Fruit fly (Drosophila melanogaster) whole organism, embryonic: ENCODE results near the gene PLCXD.

Source experiments
- Awh ChIP-seq: fragments of 200-800 bp; sonication (Bioruptor generic); IDR thresholded peaks from 2 replicates; pipeline ENCODE4, ENCODE4 v1.3.6; 2022; ENCODE audit warnings: missing biosample characterization, missing genetic modification characterization
- Bteb2 ChIP-seq: fragments of 200-800 bp; sonication (Bioruptor generic); optimal IDR thresholded peaks from 2 replicates; lab custom pipeline; 2016; ENCODE audit warnings: missing biosample characterization, missing genetic modification characterization
- CG10366 ChIP-seq: fragments of 200-800 bp; sonication (Bioruptor generic); IDR thresholded peaks from 2 replicates; pipeline ENCODE4 v1.3.6; 2022; ENCODE audit warnings: missing biosample characterization, missing genetic modification characterization
- CG10959 ChIP-seq: fragments of 200-800 bp; sonication (Bioruptor generic); IDR thresholded peaks from 2 replicates; pipeline ENCODE4 v1.3.6; 2022; ENCODE audit warnings: missing biosample characterization, missing genetic modification characterization
- CG10979 ChIP-seq: fragments of 200-800 bp; sonication (Bioruptor generic); optimal IDR thresholded peaks from 2 replicates; lab custom pipeline; 2018; ENCODE audit warnings: missing biosample characterization, mild to moderate bottlenecking, missing genetic modification characterization, moderate library complexity
- CG12155 ChIP-seq: fragments of 200-800 bp; sonication (Bioruptor generic); optimal IDR thresholded peaks from 3 replicates; lab custom pipeline; 2016; ENCODE audit warnings: missing biosample characterization, missing genetic modification characterization
- CG12236 ChIP-seq: fragments of 200-800 bp; sonication (Bioruptor generic); optimal IDR thresholded peaks from 2 replicates; lab custom pipeline; 2016; ENCODE audit warnings: missing biosample characterization, missing genetic modification characterization
- CG12744 ChIP-seq: fragments of 200-800 bp; sonication (Bioruptor generic); optimal IDR thresholded peaks from 2 replicates; lab custom pipeline; 2016; ENCODE audit warnings: missing biosample characterization, missing genetic modification characterization
- CG14965 ChIP-seq: fragments of 200-800 bp; sonication (Bioruptor generic); optimal IDR thresholded peaks from 2 replicates; lab custom pipeline; 2016; ENCODE audit warnings: missing biosample characterization, missing genetic modification characterization, borderline replicate concordance
- CG17186 ChIP-seq: fragments of 200-800 bp; sonication (Bioruptor generic); optimal IDR thresholded peaks from 3 replicates; lab custom pipeline; 2017; ENCODE audit warnings: missing biosample characterization, missing genetic modification reagents, missing genetic modification characterization
- CG31224 ChIP-seq: fragments of 200-800 bp; sonication (Bioruptor generic); IDR thresholded peaks from 2 replicates; pipeline ENCODE4 v1.3.6; 2022; ENCODE audit warnings: missing biosample characterization, missing genetic modification characterization
- CG31441 ChIP-seq: fragments of 200-800 bp; sonication (Bioruptor generic); IDR thresholded peaks from 2 replicates; pipeline ENCODE4 v1.3.6; 2022; ENCODE audit warnings: missing biosample characterization, missing genetic modification characterization
- CG33557 ChIP-seq: fragments of 200-800 bp; sonication (Bioruptor generic); optimal IDR thresholded peaks from 2 replicates; lab custom pipeline; 2019; ENCODE audit warnings: missing biosample characterization, mild to moderate bottlenecking, missing genetic modification characterization, moderate library complexity
- CG3407 ChIP-seq: fragments of 200-800 bp; sonication (Bioruptor generic); optimal IDR thresholded peaks from 2 replicates; lab custom pipeline; 2018; ENCODE audit warnings: missing biosample characterization, mild to moderate bottlenecking, missing genetic modification characterization
- CG4730 ChIP-seq: fragments of 200-800 bp; sonication (Bioruptor generic); IDR thresholded peaks from 2 replicates; pipeline ENCODE4 v1.3.6; 2022; ENCODE audit warnings: missing biosample characterization, missing genetic modification characterization
- CG7357 ChIP-seq: fragments of 200-800 bp; sonication (Bioruptor generic); IDR thresholded peaks from 3 replicates; pipeline ENCODE4 v1.3.6; 2022; ENCODE audit warnings: missing biosample characterization, missing genetic modification characterization
- CG7839 ChIP-seq: fragments of 200-800 bp; sonication (Bioruptor generic); optimal IDR thresholded peaks from 3 replicates; lab custom pipeline; 2018; ENCODE audit warnings: missing biosample characterization, mild to moderate bottlenecking, missing genetic modification characterization, moderate library complexity
- CG7928 ChIP-seq: fragments of 200-800 bp; sonication (Bioruptor generic); optimal IDR thresholded peaks from 2 replicates; lab custom pipeline; 2017; ENCODE audit warnings: missing biosample characterization, mild to moderate bottlenecking, missing genetic modification characterization
- CG9727 ChIP-seq: fragments of 200-800 bp; sonication (Bioruptor generic); optimal IDR thresholded peaks from 3 replicates; lab custom pipeline; 2017; ENCODE audit warnings: missing biosample characterization, mild to moderate bottlenecking, missing genetic modification characterization
- Chrac-16 ChIP-seq: fragments of 200-800 bp; sonication (Bioruptor generic); optimal IDR thresholded peaks from 3 replicates; lab custom pipeline; 2016; ENCODE audit warnings: missing biosample characterization, missing genetic modification characterization
- CrebB ChIP-seq: fragments of 200-800 bp; sonication (Bioruptor generic); optimal IDR thresholded peaks from 3 replicates; lab custom pipeline; 2018; ENCODE audit warnings: missing biosample characterization, mild to moderate bottlenecking, missing genetic modification characterization
- Dip3 ChIP-seq: fragments of 200-800 bp; sonication (Bioruptor generic); optimal IDR thresholded peaks from 3 replicates; lab custom pipeline; 2016; ENCODE audit warnings: missing biosample characterization, missing genetic modification characterization
- E2f2 ChIP-seq: fragments of 200-800 bp; sonication (Bioruptor generic); IDR thresholded peaks from 2 replicates; pipeline ENCODE4 v1.3.6; 2022; ENCODE audit warnings: missing biosample characterization, missing genetic modification characterization
- ERR ChIP-seq: fragments of 200-800 bp; sonication (Bioruptor generic); optimal IDR thresholded peaks from 2 replicates; lab custom pipeline; 2016; ENCODE audit warnings: missing biosample characterization, missing genetic modification characterization
- Fer1 ChIP-seq: fragments of 200-800 bp; sonication (Bioruptor generic); optimal IDR thresholded peaks from 2 replicates; lab custom pipeline; 2017; ENCODE audit warnings: missing biosample characterization, mild to moderate bottlenecking, missing genetic modification characterization
- HmgZ ChIP-seq: fragments of 200-800 bp; sonication (Bioruptor generic); optimal IDR thresholded peaks from 2 replicates; lab custom pipeline; 2018; ENCODE audit warnings: missing biosample characterization, mild to moderate bottlenecking, missing genetic modification characterization
- Kr ChIP-seq: fragments of 200-800 bp; sonication (Bioruptor generic); optimal IDR thresholded peaks from 2 replicates; lab custom pipeline; 2017; ENCODE audit warnings: missing biosample characterization, mild to moderate bottlenecking, missing genetic modification characterization
- Med ChIP-seq: fragments of 200-800 bp; sonication (Bioruptor generic); peaks from one replicate; lab custom pipeline; 2016; ENCODE audit warnings: missing biosample characterization, missing genetic modification characterization, mild to moderate bottlenecking, inconsistent platforms, moderate library complexity
- PHDP ChIP-seq: fragments of 200-800 bp; sonication (Bioruptor generic); optimal IDR thresholded peaks from 3 replicates; lab custom pipeline; 2018; ENCODE audit warnings: missing biosample characterization, mild to moderate bottlenecking, missing genetic modification characterization, moderate library complexity
- Side ChIP-seq: fragments of 200-800 bp; sonication (Bioruptor generic); optimal IDR thresholded peaks from 2 replicates; lab custom pipeline; 2016; ENCODE audit warnings: missing biosample characterization, missing genetic modification characterization
- Sox100B ChIP-seq: fragments of 200-800 bp; sonication (Bioruptor generic); optimal IDR thresholded peaks from 3 replicates; lab custom pipeline; 2018; ENCODE audit warnings: missing biosample characterization, mild to moderate bottlenecking, missing genetic modification characterization
- Xrp1 ChIP-seq: fragments of 200-800 bp; sonication (Bioruptor generic); IDR thresholded peaks from 2 replicates; pipeline ENCODE4 v1.3.6; 2022; ENCODE audit warnings: missing biosample characterization, missing genetic modification characterization
- YL-1 ChIP-seq: fragments of 200-800 bp; sonication (Bioruptor generic); optimal IDR thresholded peaks from 3 replicates; lab custom pipeline; 2017; ENCODE audit warnings: missing biosample characterization, mild to moderate bottlenecking, missing genetic modification characterization
- amos ChIP-seq: fragments of 200-800 bp; sonication (Bioruptor generic); IDR thresholded peaks from 2 replicates; pipeline ENCODE4 v1.3.6; 2022; ENCODE audit warnings: missing biosample characterization, missing genetic modification characterization; ENCODE audit not compliant: partially characterized antibody
- aop ChIP-seq: fragments of 200-800 bp; sonication (Bioruptor generic); IDR thresholded peaks from 2 replicates; pipeline ENCODE4 v1.3.6; 2022; ENCODE audit warnings: missing biosample characterization, missing genetic modification characterization
- bcd ChIP-seq: fragments of 200-800 bp; sonication (Bioruptor generic); optimal IDR thresholded peaks from 2 replicates; lab custom pipeline; 2017; ENCODE audit warnings: missing biosample characterization, mild to moderate bottlenecking, missing genetic modification characterization
- bowl ChIP-seq: fragments of 200-800 bp; sonication (Bioruptor generic); IDR thresholded peaks from 2 replicates; pipeline ENCODE4 v1.3.6; 2022; ENCODE audit warnings: missing biosample characterization, missing genetic modification characterization
- dan ChIP-seq: fragments of 200-800 bp; sonication (Bioruptor generic); IDR thresholded peaks from 2 replicates; pipeline ENCODE4 v1.3.6; 2022; ENCODE audit warnings: missing biosample characterization, missing genetic modification characterization
- ftz-f1 ChIP-seq: fragments of 200-800 bp; sonication (Bioruptor generic); optimal IDR thresholded peaks from 2 replicates; lab custom pipeline; 2016; ENCODE audit warnings: missing biosample characterization, missing genetic modification characterization
- gcm2 ChIP-seq: fragments of 200-800 bp; sonication (Bioruptor generic); optimal IDR thresholded peaks from 2 replicates; lab custom pipeline; 2016; ENCODE audit warnings: missing biosample characterization, missing genetic modification characterization
- gfzf ChIP-seq: fragments of 200-800 bp; sonication (Bioruptor generic); optimal IDR thresholded peaks from 2 replicates; lab custom pipeline; 2016; ENCODE audit warnings: missing biosample characterization, mild to moderate bottlenecking, missing genetic modification characterization, moderate library complexity
- kay ChIP-seq: fragments of 200-800 bp; sonication (Bioruptor generic); optimal IDR thresholded peaks from 2 replicates; lab custom pipeline; 2016; ENCODE audit warnings: missing biosample characterization, missing genetic modification characterization
- klu ChIP-seq: fragments of 200-800 bp; sonication (Bioruptor generic); IDR thresholded peaks from 2 replicates; pipeline ENCODE4 v1.3.6; 2022; ENCODE audit warnings: missing biosample characterization, missing genetic modification characterization
- pho ChIP-seq: fragments of 200-800 bp; sonication (Bioruptor generic); optimal IDR thresholded peaks from 2 replicates; lab custom pipeline; 2016; ENCODE audit warnings: missing biosample characterization, missing genetic modification characterization
- pita ChIP-seq: fragments of 200-800 bp; sonication (Bioruptor generic); optimal IDR thresholded peaks from 2 replicates; lab custom pipeline; 2017; ENCODE audit warnings: missing biosample characterization, mild to moderate bottlenecking, missing genetic modification characterization
- salm ChIP-seq: fragments of 200-800 bp; sonication (Bioruptor generic); optimal IDR thresholded peaks from 2 replicates; lab custom pipeline; 2018; ENCODE audit warnings: missing biosample characterization, mild to moderate bottlenecking, missing genetic modification characterization
- schlank ChIP-seq: fragments of 200-800 bp; sonication (Bioruptor generic); optimal IDR thresholded peaks from 2 replicates; lab custom pipeline; 2018; ENCODE audit warnings: missing biosample characterization, mild to moderate bottlenecking, missing genetic modification characterization
- scrt ChIP-seq: fragments of 200-800 bp; sonication (Bioruptor generic); optimal IDR thresholded peaks from 2 replicates; lab custom pipeline; 2018; ENCODE audit warnings: missing biosample characterization, mild to moderate bottlenecking, missing genetic modification characterization, moderate library complexity
- slbo ChIP-seq: fragments of 200-800 bp; sonication (Bioruptor generic); IDR thresholded peaks from 2 replicates; pipeline ENCODE4 v1.3.6; 2022; ENCODE audit warnings: missing biosample characterization, missing genetic modification characterization
- ssp ChIP-seq: fragments of 200-800 bp; sonication (Bioruptor generic); IDR thresholded peaks from 2 replicates; pipeline ENCODE4 v1.3.6; 2022; ENCODE audit warnings: missing biosample characterization, missing genetic modification characterization
- unpg ChIP-seq: fragments of 200-800 bp; sonication (Bioruptor generic); optimal IDR thresholded peaks from 3 replicates; lab custom pipeline; 2018; ENCODE audit warnings: missing biosample characterization, mild to moderate bottlenecking, missing genetic modification characterization, moderate library complexity

Gene PLCXD

DNA sequence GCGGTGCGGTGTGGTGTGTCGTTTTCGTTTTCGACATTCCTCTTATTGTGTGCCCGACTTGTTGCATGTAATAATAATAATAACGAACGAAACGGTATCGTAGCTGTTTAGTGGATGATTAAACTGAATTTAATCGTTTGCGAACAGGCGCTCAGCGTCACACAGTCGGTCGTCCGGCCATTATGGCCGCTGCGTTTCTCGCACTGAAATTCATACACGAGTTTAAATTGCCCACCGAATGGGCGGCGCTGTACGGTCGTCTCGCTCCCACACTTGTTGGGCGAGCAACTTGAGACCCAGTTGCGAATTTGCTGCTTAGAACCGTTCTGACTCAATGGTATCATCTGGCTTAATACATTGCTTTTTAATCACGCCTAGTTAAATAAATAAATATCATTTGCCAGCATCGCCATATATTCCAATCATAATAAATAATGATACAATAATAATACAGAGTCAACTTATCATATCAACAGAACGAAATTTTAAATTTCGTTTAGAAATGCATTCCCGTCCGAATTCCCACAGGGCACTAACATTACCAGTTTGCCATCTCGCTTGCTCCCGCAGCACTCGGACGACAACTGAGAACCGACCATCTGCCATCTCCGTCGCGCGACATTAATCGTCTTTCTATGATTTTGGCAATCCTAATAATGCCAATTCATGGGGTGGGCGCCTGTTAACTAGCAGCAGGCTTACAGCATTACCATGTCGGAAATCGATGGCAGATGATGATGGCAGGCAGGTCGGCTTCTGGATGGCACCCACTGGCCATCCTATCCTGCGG lies 38.1 kb upstream of the PLCXD start (continued):
- TF ChIP-seq Chrac-16 (GFP tag; lab: Kevin White, UChicago) (peak; percentile 89), CrebB (tag; lab: Kevin White, UChicago) (peak; percentile 92), unpg (GFP tag; lab: Kevin White, UChicago) (peak; percentile 93), Side (GFP tag; lab: Kevin White, UChicago) (peak; percentile 29), dan (no peak), Bteb2 (GFP tag; lab: Kevin White, UChicago) (peak; percentile 77), Dip3 (peak; percentile 78), bcd (GFP tag; lab: Kevin White, UChicago) (peak; percentile 93), CG31224 (GFP tag; lab: Robert Waterston, UW) (no peak), HmgZ (peak; percentile 89), CG17186 (GFP tag; lab: Kevin White, UChicago) (peak; percentile 32), gfzf (GFP tag; lab: Kevin White, UChicago) (no peak), Med (GFP tag; lab: Kevin White, UChicago) (peak; percentile 59), Xrp1 (no peak), YL-1 (GFP tag; lab: Kevin White, UChicago) (peak; percentile 77), Kr (GFP tag; lab: Kevin White, UChicago) (no peak), CG12155 (peak; percentile 85), CG9727 (GFP tag; lab: Kevin White, UChicago) (peak; percentile 92), amos (GFP tag; lab: Robert Waterston, UW) (no peak), ssp (GFP tag; lab: Robert Waterston, UW) (no peak), CG33557 (peak; percentile 91), CG31441 (GFP tag; lab: Robert Waterston, UW) (no peak), CG7357 (peak; percentile 87), CG12236 (peak; percentile 58), CG10366 (GFP tag; lab: Robert Waterston, UW) (no peak), E2f2 (no peak), CG10979 (peak; percentile 92), gcm2 (no peak), bowl (GFP tag; lab: Robert Waterston, UW) (no peak), ERR (GFP tag; lab: Kevin White, UChicago) (no peak), CG7928 (peak; percentile 73), Awh (GFP tag; lab: Robert Waterston, UW) (no peak), aop (no peak), pita (GFP tag; lab: Kevin White, UChicago) (no peak), slbo (GFP tag; lab: Robert Waterston, UW) (no peak), schlank (tag; lab: Kevin White, UChicago) (peak; percentile 89), CG12744 (GFP tag; lab: Kevin White, UChicago) (peak; percentile 64), CG14965 (GFP tag; lab: Kevin White, UChicago) (no peak), CG7839 (tag; lab: Kevin White, UChicago) (peak; percentile 95), scrt (no peak), salm (tag; lab: Kevin White, UChicago) (peak; percentile 73), klu (GFP tag; lab: Robert Waterston, UW) (no peak), CG10959 (GFP tag; lab: Robert Waterston, UW) (no peak), PHDP (peak; percentile 93), Sox100B (GFP tag; lab: Kevin White, UChicago) (peak; percentile 92), CG3407 (GFP tag; lab: Kevin White, UChicago) (peak; percentile 66), ftz-f1 (GFP tag; lab: Kevin White, UChicago) (no peak), pho (peak; percentile 90), Fer1 (GFP tag; lab: Kevin White, UChicago) (peak; percentile 96), CG4730 (no peak), kay (GFP tag; lab: Kevin White, UChicago) (peak; percentile 89)
